Comparison of ENCODE assay signal across 5 worm cellular contexts in the genomic region with DNA sequence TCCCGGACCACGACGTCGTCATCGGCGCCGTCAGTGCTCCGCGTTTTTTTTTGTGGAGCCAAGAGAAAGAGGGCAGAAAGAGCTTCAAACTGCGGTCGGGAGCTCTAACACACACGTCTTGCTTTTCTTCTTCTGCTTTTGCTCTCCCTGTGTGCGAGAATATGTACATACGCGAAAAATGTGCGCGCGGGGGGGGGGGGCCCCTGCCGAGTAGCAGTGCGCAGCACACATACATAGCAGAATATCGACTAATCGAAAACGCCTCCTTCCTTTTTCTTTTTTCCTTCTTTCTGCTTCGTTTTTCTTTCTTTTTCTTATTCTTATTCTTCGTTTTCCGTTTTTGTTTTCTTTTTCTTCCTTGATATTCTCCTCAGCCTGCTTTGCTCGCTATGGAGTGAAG.
TF ChIP-seq lines count a peak whose summit lies in the region.

No protein-coding gene starts in this region.

TF ChIP-seq in whole organism, L1 larva, 84 proteins besides CTCF, POLR2A, EP300 and RAD21 (continues in another document):
- TF ChIP-seq tbx-2 (tag; optimal IDR thresholded peaks at IDR 0.05; lab: Kevin White, UChicago) (peak; percentile 50), mef-2 (tag; optimal IDR thresholded peaks at IDR 0.05; lab: Kevin White, UChicago) (no peak), nhr-28 (tag; optimal IDR thresholded peaks at IDR 0.05; lab: Kevin White, UChicago) (no peak), lsy-2 (tag; optimal IDR thresholded peaks at IDR 0.05; lab: Kevin White, UChicago) (peak in 1 of 2 experiments; percentile 17), tlp-1 (tag; optimal IDR thresholded peaks at IDR 0.05; lab: Kevin White, UChicago) (no peak), efl-1 (optimal IDR thresholded peaks at IDR 0.05; lab: Kevin White, UChicago) (no peak), efl-1 (GFP tag; optimal IDR thresholded peaks at IDR 0.05 in 1 of 2; lab: Kevin White, UChicago) (peak in 1 of 2 experiments; percentile 55), ceh-82 (tag; optimal IDR thresholded peaks at IDR 0.05; lab: Kevin White, UChicago) (peak; percentile 1 to 60 (median 2)), snu-23 (GFP tag; optimal IDR thresholded peaks at IDR 0.05; lab: Kevin White, UChicago) (peak; percentile 24), grh-1 (GFP tag; IDR thresholded peaks at IDR 0.05; lab: Robert Waterston, UW) (no peak), nhr-19 (GFP tag; conservative IDR thresholded peaks at IDR 0.05; lab: Robert Waterston, UW) (no peak; the same call in 1 of the 2 replicates), nhr-237 (tag; optimal IDR thresholded peaks at IDR 0.05; lab: Kevin White, UChicago) (no peak), nhr-71 (tag; optimal IDR thresholded peaks at IDR 0.05; lab: Kevin White, UChicago) (peak; percentile 40), mdl-1 (tag; optimal IDR thresholded peaks at IDR 0.05; lab: Kevin White, UChicago) (no peak), ama-1 (optimal IDR thresholded peaks at IDR 0.05; lab: Kevin White, UChicago) (no peak), ztf-11 (tag; optimal IDR thresholded peaks at IDR 0.05; lab: Kevin White, UChicago) (no peak), fkh-8 (tag; optimal IDR thresholded peaks at IDR 0.05; lab: Kevin White, UChicago) (peak; percentile 71)

TF ChIP-seq in whole organism, L3 larva, 47 proteins besides CTCF, POLR2A, EP300 and RAD21 (continues in another document):
- TF ChIP-seq ceh-82 (tag; optimal IDR thresholded peaks at IDR 0.05; lab: Kevin White, UChicago) (no peak), elt-1 (tag; optimal IDR thresholded peaks at IDR 0.05; lab: Kevin White, UChicago) (no peak), fkh-2 (tag; optimal IDR thresholded peaks at IDR 0.05; lab: Kevin White, UChicago) (no peak), nfya-1 (tag; optimal IDR thresholded peaks at IDR 0.05; lab: Kevin White, UChicago; ENCODE audit: insufficient read depth) (peak; percentile 67), snpc-4 (tag; optimal IDR thresholded peaks at IDR 0.05; lab: Kevin White, UChicago) (peak; percentile 22), nhr-77 (tag; optimal IDR thresholded peaks at IDR 0.05; lab: Kevin White, UChicago) (no peak), mdl-1 (tag; optimal IDR thresholded peaks at IDR 0.05; lab: Kevin White, UChicago) (no peak), ceh-9 (tag; optimal IDR thresholded peaks at IDR 0.05; lab: Kevin White, UChicago) (no peak), nhr-23 (tag; optimal IDR thresholded peaks at IDR 0.05; lab: Kevin White, UChicago) (no peak), nhr-237 (tag; optimal IDR thresholded peaks at IDR 0.05; lab: Kevin White, UChicago) (no peak), ZK546.5 (tag; optimal IDR thresholded peaks at IDR 0.05; lab: Kevin White, UChicago) (no peak), fkh-10 (GFP tag; optimal IDR thresholded peaks at IDR 0.05; lab: Kevin White, UChicago) (peak; percentile 51), jun-1 (tag; optimal IDR thresholded peaks at IDR 0.05; lab: Kevin White, UChicago) (no peak), skn-1 (tag; optimal IDR thresholded peaks at IDR 0.05; lab: Kevin White, UChicago) (no peak), zag-1 (tag; optimal IDR thresholded peaks at IDR 0.05; lab: Kevin White, UChicago) (no peak), nhr-76 (tag; optimal IDR thresholded peaks at IDR 0.05; lab: Kevin White, UChicago) (no peak), lsy-12 (tag; optimal IDR thresholded peaks at IDR 0.05; lab: Kevin White, UChicago) (peak; percentile 11), lin-39 (tag; optimal IDR thresholded peaks at IDR 0.05; lab: Kevin White, UChicago) (peak; percentile 67), ama-1 (optimal IDR thresholded peaks at IDR 0.05; lab: Kevin White, UChicago) (no peak)

TF ChIP-seq in whole organism, early embryonic, 17 proteins besides CTCF, POLR2A, EP300 and RAD21:
- TF ChIP-seq hmg-4 (GFP tag; optimal IDR thresholded peaks at IDR 0.05; lab: Kevin White, UChicago) (peak; percentile 50), pes-1 (GFP tag; IDR thresholded peaks at IDR 0.05; lab: Robert Waterston, UW) (0 out of 2 replicates have a peak, but pooled peaks have one; percentile 49), ceh-36 (tag; optimal IDR thresholded peaks at IDR 0.05; lab: Kevin White, UChicago) (no peak), tbx-11 (GFP tag; IDR thresholded peaks at IDR 0.05; lab: Robert Waterston, UW) (no peak), F13C5.2 (tag; optimal IDR thresholded peaks at IDR 0.05; lab: Kevin White, UChicago) (peak; percentile 22), hnd-1 (tag; optimal IDR thresholded peaks at IDR 0.05; lab: Kevin White, UChicago) (no peak)

TF ChIP-seq in whole organism, midembryonic, 9 proteins besides CTCF, POLR2A, EP300 and RAD21:
- TF ChIP-seq cog-1 (tag; optimal IDR thresholded peaks at IDR 0.05; lab: Kevin White, UChicago) (no peak), flt-1 (GFP tag; IDR thresholded peaks at IDR 0.05; lab: Robert Waterston, UW) (0 out of 2 replicates have a peak, but pooled peaks have one; percentile 42), ztf-23 (GFP tag; IDR thresholded peaks at IDR 0.05; lab: Robert Waterston, UW) (0 out of 2 replicates have a peak, but pooled peaks have one; percentile 29)

TF ChIP-seq in whole organism, young adult, 124 proteins besides CTCF, POLR2A, EP300 and RAD21:
- TF ChIP-seq attf-5 (GFP tag; optimal IDR thresholded peaks at IDR 0.05; lab: Kevin White, UChicago): peak; percentile 12
- peak; percentile 8 for TF ChIP-seq lin-40 (tag; optimal IDR thresholded peaks at IDR 0.05; lab: Kevin White, UChicago)
- peak; percentile 34 for TF ChIP-seq K12H6.12 (tag; optimal IDR thresholded peaks at IDR 0.05; lab: Kevin White, UChicago)
- TF ChIP-seq zfh-2 (GFP tag; conservative IDR thresholded peaks at IDR 0.05; lab: Robert Waterston, UW): peak; percentile 92
- no peak for TF ChIP-seq ztf-28 (GFP tag; IDR thresholded peaks at IDR 0.05; lab: Robert Waterston, UW)
- 0 out of 2 replicates have a peak, but pooled peaks have one; percentile 18 for TF ChIP-seq K11D2.4 (GFP tag; IDR thresholded peaks at IDR 0.05; lab: Robert Waterston, UW)
